Worm (Caenorhabditis elegans) whole organism, L1 larva: ENCODE measurements around the gene srd-44.

Experiments used
- aha-1 ChIP-seq: fragments of 150-350 bp; optimal IDR thresholded peaks from 2 replicates; lab custom pipeline; 2014; ENCODE audit warnings: missing biosample characterization, missing genetic modification characterization
- ama-1 ChIP-seq: fragments of 150-350 bp; optimal IDR thresholded peaks from 2 replicates; lab custom pipeline; 2014
- ceh-82 ChIP-seq, 3 experiments: fragments of 150-350 bp in 1 of 3; sonication (generic microtip) in 2 of 3; optimal IDR thresholded peaks; 2 replicates each; lab custom pipeline; 2014 to 2017; ENCODE audit warnings: missing biosample characterization in 3 of 3, missing genetic modification characterization in 3 of 3
- egl-27 ChIP-seq, 2 experiments: fragments of 150-350 bp in 1 of 2; sonication (generic microtip); optimal IDR thresholded peaks; 3 replicates each; lab custom pipeline; 2017 to 2018; ENCODE audit warnings: missing biosample characterization in 2 of 2, missing genetic modification characterization in 2 of 2, missing genetic modification reagents in 2 of 2
- elt-3 ChIP-seq, 6 experiments: fragments of 150-350 bp in 1 of 6; sonication (generic microtip); optimal IDR thresholded peaks; 2 replicates each; lab custom pipeline; 2017 to 2018; ENCODE audit warnings: missing biosample characterization in 6 of 6, missing genetic modification characterization in 6 of 6, inconsistent platforms in 1 of 6
- fkh-8 ChIP-seq: sonication (generic microtip); optimal IDR thresholded peaks from 2 replicates; lab custom pipeline; 2016; ENCODE audit warnings: mild to moderate bottlenecking, missing genetic modification characterization, missing compliant biosample characterization
- lin-13 ChIP-seq: fragments of 150-350 bp; optimal IDR thresholded peaks from 2 replicates; lab custom pipeline; 2014; ENCODE audit warnings: missing biosample characterization, missing genetic modification reagents, missing genetic modification characterization
- lir-3 ChIP-seq: sonication (generic microtip); optimal IDR thresholded peaks from 2 replicates; lab custom pipeline; 2016; ENCODE audit warnings: mild to moderate bottlenecking, missing genetic modification characterization, moderate library complexity, missing compliant biosample characterization; ENCODE audit not compliant: poor library complexity
- mdl-1 ChIP-seq, 2 experiments: fragments of 150-350 bp; optimal IDR thresholded peaks; 2 replicates each; lab custom pipeline; 2014 to 2017; ENCODE audit warnings: missing biosample characterization in 2 of 2, missing genetic modification characterization in 2 of 2, inconsistent platforms in 1 of 2
- nhr-12 ChIP-seq: sonication (generic microtip); optimal IDR thresholded peaks from 2 replicates; lab custom pipeline; 2017; ENCODE audit warnings: missing biosample characterization, missing genetic modification characterization
- nhr-90 ChIP-seq: sonication (generic microtip); optimal IDR thresholded peaks from 2 replicates; lab custom pipeline; 2016; ENCODE audit warnings: mild to moderate bottlenecking, missing genetic modification characterization, missing compliant biosample characterization; ENCODE audit not compliant: poor library complexity
- sox-4 ChIP-seq: sonication (generic microtip); optimal IDR thresholded peaks from 2 replicates; lab custom pipeline; 2016; ENCODE audit warnings: missing genetic modification characterization, missing compliant biosample characterization

DNA sequence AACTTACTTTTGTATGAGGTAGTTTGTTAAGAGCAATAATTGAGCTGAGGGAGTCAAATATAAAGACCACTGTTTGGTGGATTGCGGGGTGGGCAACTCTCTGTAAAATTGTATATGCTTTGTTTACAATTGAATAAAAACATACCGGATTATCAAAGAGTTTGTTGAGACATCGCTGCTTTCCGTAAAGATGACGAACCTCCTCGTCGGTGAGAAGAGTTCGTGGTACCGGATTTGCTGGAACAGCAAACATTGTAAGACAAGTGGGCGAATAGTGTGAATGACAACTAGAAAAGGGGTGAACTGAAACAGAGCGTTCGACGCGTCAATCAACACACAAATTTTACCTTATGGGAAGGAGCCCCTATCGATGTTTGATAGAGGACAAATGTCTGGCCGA, 41.8 kb upstream of the srd-44 start, which contains the start of gene W06D11.2:
- no peak for TF ChIP-seq lir-3 (tag; lab: Kevin White, UChicago)
- no peak for TF ChIP-seq mdl-1 (tag; optimal IDR thresholded peaks at IDR 0.05; lab: Kevin White, UChicago)
- no peak for TF ChIP-seq lin-13
- no peak for TF ChIP-seq fkh-8 (tag; lab: Kevin White, UChicago)
- TF ChIP-seq elt-3 (tag; optimal IDR thresholded peaks at IDR 0.05; lab: Kevin White, UChicago) = no peak
- TF ChIP-seq ceh-82 (tag; optimal IDR thresholded peaks at IDR 0.05; lab: Kevin White, UChicago) = no peak
- TF ChIP-seq ama-1 (lab: Kevin White, UChicago) = no peak
- TF ChIP-seq aha-1 (tag; lab: Kevin White, UChicago) = no peak
- TF ChIP-seq sox-4 (tag; lab: Kevin White, UChicago) = no peak
- TF ChIP-seq nhr-90 = no peak
- no peak for TF ChIP-seq nhr-12 (tag; lab: Kevin White, UChicago)
- no peak for TF ChIP-seq egl-27 (tag; optimal IDR thresholded peaks at IDR 0.05; lab: Kevin White, UChicago)
